Worm (Caenorhabditis elegans) whole organism, L3 larva: Measurements from ENCODE around the gene nduv-2.

Experiments used
- ama-1 ChIP-seq: fragments of 150-350 bp; optimal IDR thresholded peaks from 2 replicates; lab custom pipeline; 2018
- ceh-16 ChIP-seq: sonication (generic microtip); optimal IDR thresholded peaks from 2 replicates; lab custom pipeline; 2017; ENCODE audit warnings: missing biosample characterization, missing genetic modification characterization
- fkh-10 ChIP-seq: sonication (generic microtip); optimal IDR thresholded peaks from 2 replicates; lab custom pipeline; 2017; ENCODE audit warnings: missing biosample characterization, missing genetic modification reagents, missing genetic modification characterization
- jun-1 ChIP-seq: fragments of 150-350 bp; optimal IDR thresholded peaks from 2 replicates; lab custom pipeline; 2014; ENCODE audit warnings: missing biosample characterization, missing genetic modification reagents, missing genetic modification characterization
- nhr-12 ChIP-seq: fragments of 150-350 bp; optimal IDR thresholded peaks from 2 replicates; lab custom pipeline; 2014; ENCODE audit warnings: missing biosample characterization, missing genetic modification characterization
- ztf-4 ChIP-seq: fragments of 150-350 bp; optimal IDR thresholded peaks from 2 replicates; lab custom pipeline; 2014; ENCODE audit warnings: missing biosample characterization, missing genetic modification characterization

DNA sequence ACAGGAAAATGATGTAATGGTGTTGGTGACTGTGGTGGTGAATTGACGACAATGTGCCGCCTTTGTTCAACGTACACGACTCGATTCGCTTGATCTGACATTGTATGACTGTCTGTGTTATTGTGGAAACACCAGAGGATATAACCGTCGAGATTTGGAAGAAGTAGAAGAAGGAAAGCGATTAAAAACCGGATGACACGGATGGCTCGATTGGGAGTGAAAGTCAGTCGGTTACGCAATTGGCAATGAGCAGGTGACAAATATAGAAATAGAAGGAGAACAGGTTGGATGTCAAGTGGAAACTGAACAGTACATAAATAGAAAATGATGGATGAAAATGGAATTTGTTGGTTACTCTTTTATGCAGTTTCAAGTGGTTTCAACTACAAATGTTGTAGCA is 24.5 kb downstream of the nduv-2 start, which contains the start of gene rdy-2:
- no peak for TF ChIP-seq ama-1
- TF ChIP-seq fkh-10 (GFP tag; lab: Kevin White, UChicago): no peak
- no peak for TF ChIP-seq ztf-4 (tag; lab: Kevin White, UChicago)
- no peak for TF ChIP-seq nhr-12
- TF ChIP-seq ceh-16 (tag; lab: Kevin White, UChicago): no peak
- no peak for TF ChIP-seq jun-1
